Worm (Caenorhabditis elegans): ENCODE measurements around the gene T01G5.6.

T01G5.6 gene

DNA sequence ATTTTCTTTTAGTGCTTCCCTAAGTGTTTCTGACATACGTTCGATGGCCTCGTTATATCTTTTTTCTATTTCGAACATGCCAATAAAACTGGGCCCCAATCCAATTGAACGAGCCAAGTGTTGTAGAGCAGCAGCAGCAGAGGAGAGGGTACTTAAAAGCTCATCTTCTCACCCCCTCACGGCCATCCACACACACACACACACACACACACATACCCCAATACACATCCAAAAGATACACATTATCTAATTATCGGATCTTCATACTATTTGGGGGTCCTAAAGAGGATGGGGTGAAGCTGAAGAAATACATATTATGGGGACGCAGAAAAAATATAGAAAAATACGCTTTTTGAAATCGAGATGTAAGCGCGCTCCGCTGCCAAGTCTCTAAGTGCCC lies 41.2 kb downstream of the T01G5.6 start:
- TF ChIP-seq xbp-1 (tag; optimal IDR thresholded peaks at IDR 0.05) (no peak), mef-2 (tag; optimal IDR thresholded peaks at IDR 0.05) (no peak), lin-13 (GFP tag; optimal IDR thresholded peaks at IDR 0.05) (no peak), nhr-71 (tag; optimal IDR thresholded peaks at IDR 0.05) (no peak), zip-4 (GFP tag; optimal IDR thresholded peaks at IDR 0.05) (no peak), elt-3 (tag; optimal IDR thresholded peaks at IDR 0.05) (no peak), nhr-19 (GFP tag; conservative IDR thresholded peaks at IDR 0.05) (no peak), lin-14 (GFP tag; optimal IDR thresholded peaks at IDR 0.05) (peak; percentile 64), fkh-10 (GFP tag; optimal IDR thresholded peaks at IDR 0.05) (no peak)

- TF ChIP-seq efl-3 (GFP tag; optimal IDR thresholded peaks at IDR 0.05) (no peak), blmp-1 (tag; optimal IDR thresholded peaks at IDR 0.05) (peak; percentile 36), zip-4 (GFP tag; optimal IDR thresholded peaks at IDR 0.05) (no peak), elt-3 (tag; optimal IDR thresholded peaks at IDR 0.05) (no peak), jun-1 (tag; optimal IDR thresholded peaks at IDR 0.05) (peak; percentile 81), F16B12.6 (tag; optimal IDR thresholded peaks at IDR 0.05) (peak; percentile 12), unc-86 (tag; optimal IDR thresholded peaks at IDR 0.05) (peak; percentile 92), alr-1 (tag; optimal IDR thresholded peaks at IDR 0.05; ENCODE audit: borderline replicate concordance) (no peak), mep-1 (tag; optimal IDR thresholded peaks at IDR 0.05) (peak; percentile 92), dpl-1 (GFP tag; optimal IDR thresholded peaks at IDR 0.05) (peak; percentile 49 to 59 (median 57)), snpc-4 (tag; optimal IDR thresholded peaks at IDR 0.05) (peak; percentile 40), fos-1 (tag; optimal IDR thresholded peaks at IDR 0.05) (peak; percentile 77), zag-1 (tag; optimal IDR thresholded peaks at IDR 0.05) (peak; percentile 91), skn-1 (tag; optimal IDR thresholded peaks at IDR 0.05) (peak; percentile 20), lin-15B (tag; optimal IDR thresholded peaks at IDR 0.05) (peak; percentile 29), tlp-1 (tag; optimal IDR thresholded peaks at IDR 0.05) (no peak), aha-1 (tag; optimal IDR thresholded peaks at IDR 0.05) (peak; percentile 7), ztf-11 (tag; optimal IDR thresholded peaks at IDR 0.05) (peak in 1 of 2 experiments; percentile 58), lsy-2 (tag; optimal IDR thresholded peaks at IDR 0.05) (peak; percentile 76 to 87), ztf-4 (tag; optimal IDR thresholded peaks at IDR 0.05) (peak; percentile 53), nhr-237 (tag; optimal IDR thresholded peaks at IDR 0.05) (peak; percentile 77), mab-9 (GFP tag; IDR thresholded peaks at IDR 0.05) (peak; percentile 74), pqm-1 (tag; optimal IDR thresholded peaks at IDR 0.05) (no peak), nhr-76 (tag; optimal IDR thresholded peaks at IDR 0.05) (no peak), irx-1 (tag; optimal IDR thresholded peaks at IDR 0.05) (peak; percentile 80), unc-62 (GFP tag; optimal IDR thresholded peaks at IDR 0.05) (no peak), fkh-8 (tag; optimal IDR thresholded peaks at IDR 0.05) (peak; percentile 95), grh-1 (GFP tag; IDR thresholded peaks at IDR 0.05) (no peak), C16A3.4 (tag; optimal IDR thresholded peaks at IDR 0.05) (peak; percentile 66), isw-1 (GFP tag; IDR thresholded peaks at IDR 0.05) (peak; percentile 68), rnt-1 (tag; optimal IDR thresholded peaks at IDR 0.05) (peak; percentile 95), C04F5.9 (tag; optimal IDR thresholded peaks at IDR 0.05) (no peak), pax-3 (tag; optimal IDR thresholded peaks at IDR 0.05) (peak; percentile 88), nhr-85 (tag) (peak; percentile 88), mdl-1 (tag; optimal IDR thresholded peaks at IDR 0.05) (peak in 1 of 2 experiments; percentile 50), lin-13 (GFP tag; optimal IDR thresholded peaks at IDR 0.05) (peak; percentile 62), hlh-17 (GFP tag; optimal IDR thresholded peaks at IDR 0.05; ENCODE audit: borderline replicate concordance) (no peak), ceh-88 (GFP tag; IDR thresholded peaks at IDR 0.05) (no peak; the same call in 1 of the 2 replicates), fkh-4 (tag; optimal IDR thresholded peaks at IDR 0.05; ENCODE audit: borderline replicate concordance) (peak; percentile 40), unc-98 (GFP tag; IDR thresholded peaks at IDR 0.05) (no peak), dsc-1 (tag; optimal IDR thresholded peaks at IDR 0.05) (peak; percentile 89), swsn-7 (tag; optimal IDR thresholded peaks at IDR 0.05) (peak; percentile 90), nhr-12 (tag; optimal IDR thresholded peaks at IDR 0.05) (no peak), sox-4 (tag; optimal IDR thresholded peaks at IDR 0.05) (peak; percentile 14)
Observed at ce11 chrV:15071015-15071810, 42.7 kb downstream of the T01G5.6 start, which contains the start of gene unc-76. unc-76 (plus strand) TSS chrV:15071760.

Measured in whole organism, L1 larva.